Worm (Caenorhabditis elegans) whole organism, young adult: Measurements from ENCODE around the gene T24B8.7.

Experiments used
- B0019.2 ChIP-seq: fragments of 200-800 bp; sonication (Bioruptor generic); conservative IDR thresholded peaks from 2 replicates; pipeline ENCODE4 v1.3.6; 2022; ENCODE audit warnings: missing genetic modification reagents, missing genetic modification characterization, missing compliant biosample characterization
- B0261.1 ChIP-seq: sonication (generic microtip); optimal IDR thresholded peaks from 2 replicates; lab custom pipeline; 2016; ENCODE audit warnings: mild to moderate bottlenecking, missing genetic modification characterization, moderate library complexity, missing compliant biosample characterization
- F37B4.10 ChIP-seq: fragments of 200-800 bp; sonication (Bioruptor generic); IDR thresholded peaks from 2 replicates; pipeline ENCODE4 v1.3.6; 2022; ENCODE audit warnings: missing genetic modification characterization, missing compliant biosample characterization
- F52B5.7 ChIP-seq: sonication (generic microtip); optimal IDR thresholded peaks from 2 replicates; lab custom pipeline; 2016; ENCODE audit warnings: mild to moderate bottlenecking, missing genetic modification characterization, missing compliant biosample characterization
- K11D2.4 ChIP-seq: fragments of 200-800 bp; sonication (Bioruptor generic); IDR thresholded peaks from 2 replicates; pipeline ENCODE4 v1.3.6; 2022; ENCODE audit warnings: missing genetic modification reagents, missing genetic modification characterization, missing compliant biosample characterization
- T07F8.4 ChIP-seq: sonication (generic microtip); optimal IDR thresholded peaks from 2 replicates; lab custom pipeline; 2016; ENCODE audit warnings: mild to moderate bottlenecking, missing genetic modification characterization, moderate library complexity, missing compliant biosample characterization
- T26A5.8 ChIP-seq: sonication (generic microtip); optimal IDR thresholded peaks from 2 replicates; lab custom pipeline; 2016; ENCODE audit warnings: missing genetic modification characterization, missing compliant biosample characterization
- Y53F4B.3 ChIP-seq: fragments of 200-800 bp; sonication (Bioruptor generic); IDR thresholded peaks from 2 replicates; pipeline ENCODE4 v1.3.6; 2022; ENCODE audit warnings: missing genetic modification reagents, missing genetic modification characterization, missing compliant biosample characterization
- Y56A3A.18 ChIP-seq: fragments of 200-800 bp; sonication (Bioruptor generic); IDR thresholded peaks from 2 replicates; pipeline ENCODE4 v1.3.6; 2022; ENCODE audit warnings: missing genetic modification reagents, missing genetic modification characterization, missing compliant biosample characterization
- Y79H2A.3 ChIP-seq: fragments of 200-800 bp; sonication (Bioruptor generic); conservative IDR thresholded peaks from 2 replicates; pipeline ENCODE4 v1.3.6; 2022; ENCODE audit warnings: missing genetic modification reagents, missing genetic modification characterization, missing compliant biosample characterization
- ZK185.1 ChIP-seq: sonication (generic microtip); optimal IDR thresholded peaks from 2 replicates; lab custom pipeline; 2016; ENCODE audit warnings: mild to moderate bottlenecking, missing genetic modification characterization, missing compliant biosample characterization; ENCODE audit not compliant: poor library complexity, severe bottlenecking
- aptf-2 ChIP-seq: fragments of 200-800 bp; sonication (Bioruptor generic); conservative IDR thresholded peaks from 2 replicates; pipeline ENCODE4 v1.3.6; 2022; ENCODE audit warnings: missing genetic modification reagents, missing genetic modification characterization, missing compliant biosample characterization
- aptf-3 ChIP-seq: fragments of 200-800 bp; sonication (Bioruptor generic); IDR thresholded peaks from 2 replicates; pipeline ENCODE4 v1.3.6; 2022; ENCODE audit warnings: missing genetic modification characterization, missing compliant biosample characterization
- bed-2 ChIP-seq: fragments of 200-800 bp; sonication (Bioruptor generic); IDR thresholded peaks from 2 replicates; pipeline ENCODE4 v1.3.6; 2022; ENCODE audit warnings: missing genetic modification reagents, missing genetic modification characterization, missing compliant biosample characterization
- ceh-58 ChIP-seq: fragments of 200-800 bp; sonication (Bioruptor generic); IDR thresholded peaks from 2 replicates; pipeline ENCODE4 v1.3.6; 2022; ENCODE audit warnings: missing genetic modification characterization, missing compliant biosample characterization
- ceh-79 ChIP-seq: sonication (generic microtip); optimal IDR thresholded peaks from 2 replicates; lab custom pipeline; 2017; ENCODE audit warnings: mild to moderate bottlenecking, missing genetic modification characterization, missing compliant biosample characterization
- chd-7 ChIP-seq: sonication (generic microtip); optimal IDR thresholded peaks from 2 replicates; lab custom pipeline; 2016; ENCODE audit warnings: mild to moderate bottlenecking, missing genetic modification characterization, moderate library complexity, missing compliant biosample characterization
- dpff-1 ChIP-seq: sonication (generic microtip); optimal IDR thresholded peaks from 2 replicates; lab custom pipeline; 2017; ENCODE audit warnings: mild to moderate bottlenecking, missing genetic modification characterization, missing compliant biosample characterization
- egl-18 ChIP-seq: fragments of 200-800 bp; sonication (Bioruptor generic); IDR thresholded peaks from 2 replicates; pipeline ENCODE4 v1.3.6; 2022; ENCODE audit warnings: missing genetic modification reagents, missing genetic modification characterization, missing compliant biosample characterization
- egl-44 ChIP-seq: fragments of 200-800 bp; sonication (Bioruptor generic); IDR thresholded peaks from 2 replicates; pipeline ENCODE4 v1.3.6; 2022; ENCODE audit warnings: missing genetic modification reagents, missing genetic modification characterization, missing compliant biosample characterization
- egrh-3 ChIP-seq: fragments of 200-800 bp; sonication (Bioruptor generic); IDR thresholded peaks from 2 replicates; pipeline ENCODE4 v1.3.6; 2022; ENCODE audit warnings: missing genetic modification reagents, missing genetic modification characterization, missing compliant biosample characterization
- hmg-1.2 ChIP-seq: fragments of 200-800 bp; sonication (Bioruptor generic); IDR thresholded peaks from 2 replicates; pipeline ENCODE4 v1.3.6; 2022; ENCODE audit warnings: missing genetic modification reagents, missing genetic modification characterization, missing compliant biosample characterization
- hsf-1 ChIP-seq: fragments of 200-800 bp; sonication (Bioruptor generic); IDR thresholded peaks from 2 replicates; pipeline ENCODE4 v1.3.6; 2022; ENCODE audit warnings: missing genetic modification reagents, missing genetic modification characterization, missing compliant biosample characterization
- lin-35 ChIP-seq, 3 experiments: fragments of 150-350 bp in 2 of 3; sonication (generic microtip) in 1 of 3; optimal IDR thresholded peaks; 2 replicates each; lab custom pipeline; 2014 to 2018; ENCODE audit warnings: missing biosample characterization in 3 of 3, missing genetic modification characterization in 3 of 3, missing genetic modification reagents in 3 of 3
- lin-40 ChIP-seq: sonication (generic microtip); optimal IDR thresholded peaks from 2 replicates; lab custom pipeline; 2016; ENCODE audit warnings: missing genetic modification characterization, mild to moderate bottlenecking, missing compliant biosample characterization, missing genotype, missing genetic modification reagents
- lin-54 ChIP-seq: fragments of 200-800 bp; sonication (Bioruptor generic); optimal IDR thresholded peaks from 2 replicates; lab custom pipeline; 2018; ENCODE audit warnings: mild to moderate bottlenecking, missing genetic modification characterization, missing compliant biosample characterization
- madf-6 ChIP-seq: fragments of 200-800 bp; sonication (Bioruptor generic); IDR thresholded peaks from 2 replicates; pipeline ENCODE4 v1.3.6; 2022; ENCODE audit warnings: missing genetic modification reagents, missing genetic modification characterization, missing compliant biosample characterization
- mes-4 ChIP-seq: sonication (generic microtip); optimal IDR thresholded peaks from 2 replicates; lab custom pipeline; 2016; ENCODE audit warnings: missing genotype, missing genetic modification characterization, missing compliant biosample characterization
- mxl-1 ChIP-seq: sonication (generic microtip); optimal IDR thresholded peaks from 2 replicates; lab custom pipeline; 2016; ENCODE audit warnings: missing genetic modification characterization, missing compliant biosample characterization
- nfya-1 ChIP-seq: sonication (generic microtip); optimal IDR thresholded peaks from 2 replicates; lab custom pipeline; 2017; ENCODE audit warnings: antibody characterized with exemption, missing compliant biosample characterization, missing genetic modification characterization, borderline replicate concordance; ENCODE audit not compliant: insufficient read depth
- nfyb-1 ChIP-seq: fragments of 200-800 bp; sonication (Bioruptor generic); IDR thresholded peaks from 2 replicates; pipeline ENCODE4 v1.3.6; 2022; ENCODE audit warnings: missing genetic modification reagents, missing genetic modification characterization, missing compliant biosample characterization
- nhr-179 ChIP-seq: sonication (generic microtip); optimal IDR thresholded peaks from 2 replicates; lab custom pipeline; 2016; ENCODE audit warnings: mild to moderate bottlenecking, missing genetic modification characterization, missing compliant biosample characterization
- sdz-38 ChIP-seq: sonication (generic microtip); optimal IDR thresholded peaks from 2 replicates; lab custom pipeline; 2016; ENCODE audit warnings: missing genotype, missing genetic modification characterization, missing compliant biosample characterization
- tlf-1 ChIP-seq: fragments of 200-800 bp; sonication (Bioruptor generic); optimal IDR thresholded peaks from 2 replicates; lab custom pipeline; 2018; ENCODE audit warnings: mild to moderate bottlenecking, missing genetic modification characterization, missing compliant biosample characterization
- xnd-1 ChIP-seq: sonication (generic microtip); optimal IDR thresholded peaks from 2 replicates; lab custom pipeline; 2016; ENCODE audit warnings: missing genotype, missing genetic modification reagents, missing genetic modification characterization, missing compliant biosample characterization
- ztf-18 ChIP-seq: sonication (generic microtip); optimal IDR thresholded peaks from 2 replicates; lab custom pipeline; 2016; ENCODE audit warnings: missing genotype, mild to moderate bottlenecking, missing genetic modification characterization, missing compliant biosample characterization
- ztf-28 ChIP-seq: fragments of 200-800 bp; sonication (Bioruptor generic); IDR thresholded peaks from 2 replicates; pipeline ENCODE4 v1.3.6; 2022; ENCODE audit warnings: missing genetic modification reagents, missing genetic modification characterization, missing compliant biosample characterization

T24B8.7 gene

ce11 chrII:9031891-9032290, 21.6 kb downstream of the T24B8.7 start (continued):
- TF ChIP-seq xnd-1 (tag; lab: Kevin White, UChicago), result no peak
- no peak for TF ChIP-seq T26A5.8
- TF ChIP-seq, all 124 proteins: peak for 0

- TF ChIP-seq F37B4.10 (GFP tag; lab: Robert Waterston, UW) (0 out of 2 replicates have a peak, but pooled peaks have one; percentile 44), tlf-1 (GFP tag; lab: Kevin White, UChicago) (no peak), ceh-79 (tag; lab: Kevin White, UChicago) (no peak), madf-6 (GFP tag; lab: Robert Waterston, UW) (no peak)
Measured at ce11 chrII:9029218-9029672, 24.2 kb downstream of the T24B8.7 start, which contains the start of gene F37B12.1. F37B12.1 (minus strand) TSS chrII:9029268.

ce11 chrII:9028096-9028495, 25.4 kb downstream of the T24B8.7 start:
- no peak for TF ChIP-seq tlf-1 (GFP tag; lab: Kevin White, UChicago)
- no peak for TF ChIP-seq aptf-3 (GFP tag; lab: Robert Waterston, UW)
- no peak for TF ChIP-seq ztf-28
- TF ChIP-seq F52B5.7 (tag; lab: Kevin White, UChicago), result no peak
- TF ChIP-seq Y56A3A.18 (GFP tag; lab: Robert Waterston, UW), result no peak
- TF ChIP-seq hmg-1.2 (GFP tag; lab: Robert Waterston, UW), result no peak
- TF ChIP-seq T07F8.4, result no peak
- no peak for TF ChIP-seq Y79H2A.3 (GFP tag; lab: Robert Waterston, UW)
- TF ChIP-seq egl-44, result no peak
- TF ChIP-seq nfya-1, result no peak
- no peak for TF ChIP-seq egrh-3 (GFP tag; lab: Robert Waterston, UW)
- no peak for TF ChIP-seq aptf-2 (GFP tag; lab: Robert Waterston, UW)
- TF ChIP-seq egl-18, result no peak
- TF ChIP-seq ZK185.1 (tag; lab: Kevin White, UChicago), result no peak
- no peak for TF ChIP-seq chd-7 (tag; lab: Kevin White, UChicago)
- TF ChIP-seq nfyb-1 (GFP tag; lab: Robert Waterston, UW), result no peak
- TF ChIP-seq dpff-1 (tag; lab: Kevin White, UChicago), result no peak
- TF ChIP-seq B0261.1 (tag; lab: Kevin White, UChicago), result no peak

ce11 chrII:9026348-9026747, 27.1 kb downstream of the T24B8.7 start:
- TF ChIP-seq nhr-179 (no peak), B0019.2 (no peak), K11D2.4 (GFP tag; lab: Robert Waterston, UW) (no peak), lin-54 (no peak), ceh-58 (no peak), mxl-1 (no peak), ztf-28 (no peak), lin-35 (GFP tag; optimal IDR thresholded peaks at IDR 0.05; lab: Kevin White, UChicago) (no peak), mes-4 (tag; lab: Kevin White, UChicago) (no peak), lin-40 (tag; lab: Kevin White, UChicago) (no peak), bed-2 (no peak), ztf-18 (tag; lab: Kevin White, UChicago) (no peak), Y53F4B.3 (no peak), sdz-38 (tag; lab: Kevin White, UChicago) (no peak), nfya-1 (no peak), hsf-1 (GFP tag; lab: Robert Waterston, UW) (no peak)
